Worm (Caenorhabditis elegans) whole organism, L3 larva: ENCODE data around the gene pals-24.

Experiments used
- ceh-28 ChIP-seq: fragments of 150-350 bp; optimal IDR thresholded peaks from 2 replicates; lab custom pipeline; 2014; ENCODE audit warnings: missing biosample characterization, missing genetic modification reagents, missing genetic modification characterization
- ceh-9 ChIP-seq: sonication (generic microtip); optimal IDR thresholded peaks from 2 replicates; lab custom pipeline; 2018; ENCODE audit warnings: missing biosample characterization, missing genetic modification characterization
- elt-1 ChIP-seq: fragments of 150-350 bp; optimal IDR thresholded peaks from 2 replicates; lab custom pipeline; 2014; ENCODE audit warnings: missing biosample characterization, missing genetic modification characterization
- fkh-10 ChIP-seq: sonication (generic microtip); optimal IDR thresholded peaks from 2 replicates; lab custom pipeline; 2017; ENCODE audit warnings: missing biosample characterization, missing genetic modification reagents, missing genetic modification characterization
- jun-1 ChIP-seq: fragments of 150-350 bp; optimal IDR thresholded peaks from 2 replicates; lab custom pipeline; 2014; ENCODE audit warnings: missing biosample characterization, missing genetic modification reagents, missing genetic modification characterization
- lin-39 ChIP-seq: fragments of 150-350 bp; optimal IDR thresholded peaks from 2 replicates; lab custom pipeline; 2018; ENCODE audit warnings: missing biosample characterization, missing genetic modification reagents, missing genetic modification characterization
- mdl-1 ChIP-seq: fragments of 150-350 bp; optimal IDR thresholded peaks from 2 replicates; lab custom pipeline; 2014; ENCODE audit warnings: missing biosample characterization, missing genetic modification characterization
- mml-1 ChIP-seq: fragments of 150-350 bp; sonication (generic microtip); optimal IDR thresholded peaks from 3 replicates; lab custom pipeline; 2014; ENCODE audit warnings: missing biosample characterization, missing genetic modification characterization
- nhr-25 ChIP-seq: sonication (generic microtip); optimal IDR thresholded peaks from 2 replicates; lab custom pipeline; 2017; ENCODE audit warnings: missing biosample characterization, missing genetic modification characterization
- nhr-76 ChIP-seq: fragments of 150-350 bp; sonication (generic microtip); optimal IDR thresholded peaks from 5 replicates; lab custom pipeline; 2014; ENCODE audit warnings: missing biosample characterization, missing genetic modification characterization
- tbx-2 ChIP-seq: sonication (generic microtip); optimal IDR thresholded peaks from 2 replicates; lab custom pipeline; 2016; ENCODE audit warnings: mild to moderate bottlenecking, missing genetic modification characterization, missing compliant biosample characterization
- ztf-11 ChIP-seq: fragments of 150-350 bp; optimal IDR thresholded peaks from 2 replicates; lab custom pipeline; 2014; ENCODE audit warnings: missing biosample characterization, missing genetic modification characterization

ce11 chrIII:89155-89554 lies 31.1 kb upstream of the pals-24 start:
- TF ChIP-seq ceh-9 (tag; lab: Kevin White, UChicago) (no peak), ceh-28 (tag; lab: Kevin White, UChicago) (peak; percentile 30), jun-1 (tag; lab: Kevin White, UChicago) (peak; percentile 15), fkh-10 (GFP tag; lab: Kevin White, UChicago) (no peak), mml-1 (no peak), mdl-1 (tag; lab: Kevin White, UChicago) (no peak), nhr-76 (tag; lab: Kevin White, UChicago) (no peak), lin-39 (tag; lab: Kevin White, UChicago) (peak; percentile 18), ztf-11 (tag; lab: Kevin White, UChicago) (no peak), nhr-25 (tag; lab: Kevin White, UChicago) (peak; percentile 14), tbx-2 (tag; lab: Kevin White, UChicago) (peak; percentile 37), elt-1 (tag; lab: Kevin White, UChicago) (no peak)
